Worm (Caenorhabditis elegans): ENCODE results near the gene cytb-5.1.

DNA sequence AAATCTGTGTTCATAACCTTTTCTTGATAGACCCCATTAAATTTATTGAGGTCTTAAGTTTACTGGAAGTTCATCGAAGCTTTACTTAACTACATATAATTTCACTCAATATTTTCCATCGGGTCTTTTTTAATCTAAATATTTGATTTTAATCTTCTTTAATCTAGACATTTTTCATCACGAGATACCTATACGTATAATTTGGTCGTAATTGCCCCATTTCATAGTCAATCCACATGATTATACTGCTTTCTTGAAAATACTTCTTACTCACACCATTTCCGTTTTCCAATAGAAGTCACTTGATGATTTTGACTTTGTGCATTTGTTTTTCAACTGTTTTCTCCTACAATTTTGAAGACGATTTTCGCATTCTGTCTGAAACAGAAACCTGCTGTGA lies 15.4 kb upstream of the cytb-5.1 start, which contains the start of gene irld-24:
- TF ChIP-seq skn-1 (tag; optimal IDR thresholded peaks at IDR 0.05) = no peak
- TF ChIP-seq ceh-62 (tag; optimal IDR thresholded peaks at IDR 0.05) = no peak

All from whole organism, L4 larva.